Worm (Caenorhabditis elegans) whole organism, L1 larva: ENCODE results near the gene C17B7.15.
"Not testable (repeated sequence)": the region's sequence is repeated elsewhere in the genome, so short reads cannot be mapped to it uniquely, and the experiment has no call there.

Source experiments
- C04F5.9 ChIP-seq: sonication (generic microtip); optimal IDR thresholded peaks from 2 replicates; lab custom pipeline; 2016; ENCODE audit warnings: missing genetic modification characterization, missing compliant biosample characterization
- C16A3.4 ChIP-seq: fragments of 150-350 bp; optimal IDR thresholded peaks from 2 replicates; lab custom pipeline; 2014; ENCODE audit warnings: missing biosample characterization, missing genetic modification characterization
- C34B4.2 ChIP-seq: sonication (generic microtip); optimal IDR thresholded peaks from 2 replicates; lab custom pipeline; 2017; ENCODE audit warnings: mild to moderate bottlenecking, missing genetic modification characterization, missing compliant biosample characterization
- F16B12.6 ChIP-seq: fragments of 150-350 bp; optimal IDR thresholded peaks from 2 replicates; lab custom pipeline; 2014; ENCODE audit warnings: missing biosample characterization, missing genetic modification characterization
- aha-1 ChIP-seq: fragments of 150-350 bp; optimal IDR thresholded peaks from 2 replicates; lab custom pipeline; 2014; ENCODE audit warnings: missing biosample characterization, missing genetic modification characterization
- ama-1 ChIP-seq: fragments of 150-350 bp; optimal IDR thresholded peaks from 2 replicates; lab custom pipeline; 2014
- blmp-1 ChIP-seq: fragments of 150-350 bp; optimal IDR thresholded peaks from 2 replicates; lab custom pipeline; 2014; ENCODE audit warnings: missing biosample characterization, missing genetic modification characterization
- ceh-88 ChIP-seq: fragments of 200-800 bp; sonication (Bioruptor generic); IDR thresholded peaks from 2 replicates; pipeline ENCODE4 v1.3.6; 2022; ENCODE audit warnings: missing genetic modification characterization, missing compliant biosample characterization
- ces-1 ChIP-seq: fragments of 150-350 bp; optimal IDR thresholded peaks from 2 replicates; lab custom pipeline; 2014; ENCODE audit warnings: missing biosample characterization, missing genetic modification reagents, missing genetic modification characterization
- dpl-1 ChIP-seq, 3 experiments: fragments of 150-350 bp in 2 of 3; sonication (generic microtip) in 1 of 3; optimal IDR thresholded peaks; 2 replicates each; lab custom pipeline; 2014 to 2017; ENCODE audit warnings: missing biosample characterization in 3 of 3, missing genetic modification characterization in 3 of 3, missing genetic modification reagents in 3 of 3
- dsc-1 ChIP-seq: sonication (generic microtip); optimal IDR thresholded peaks from 2 replicates; lab custom pipeline; 2016; ENCODE audit warnings: mild to moderate bottlenecking, missing genetic modification characterization, missing compliant biosample characterization
- efl-1 ChIP-seq, 4 experiments: fragments of 150-350 bp; optimal IDR thresholded peaks in 3 of 4; peaks in 1 of 4; 1 replicate in 1 of 4; 2 replicates in 3 of 4; lab custom pipeline; 2014; ENCODE audit warnings: missing biosample characterization in 2 of 4, missing genetic modification characterization in 2 of 4, missing genetic modification reagents in 2 of 4
- egl-13 ChIP-seq: sonication (generic microtip); optimal IDR thresholded peaks from 2 replicates; lab custom pipeline; 2016; ENCODE audit warnings: missing genotype, missing genetic modification reagents, missing genetic modification characterization, missing compliant biosample characterization
- egl-27 ChIP-seq, 2 experiments: fragments of 150-350 bp in 1 of 2; sonication (generic microtip); optimal IDR thresholded peaks; 3 replicates each; lab custom pipeline; 2017 to 2018; ENCODE audit warnings: missing biosample characterization in 2 of 2, missing genetic modification characterization in 2 of 2, missing genetic modification reagents in 2 of 2
- elt-3 ChIP-seq, 6 experiments: fragments of 150-350 bp in 1 of 6; sonication (generic microtip); optimal IDR thresholded peaks; 2 replicates each; lab custom pipeline; 2017 to 2018; ENCODE audit warnings: missing biosample characterization in 6 of 6, missing genetic modification characterization in 6 of 6, inconsistent platforms in 1 of 6
- ets-5 ChIP-seq: fragments of 200-800 bp; sonication (Bioruptor generic); IDR thresholded peaks from 2 replicates; pipeline ENCODE4 v1.3.6; 2022; ENCODE audit warnings: missing genetic modification characterization, missing compliant biosample characterization
- fkh-10 ChIP-seq: sonication (generic microtip); optimal IDR thresholded peaks from 2 replicates; lab custom pipeline; 2017; ENCODE audit warnings: missing biosample characterization, missing genetic modification reagents, missing genetic modification characterization
- fos-1 ChIP-seq: fragments of 150-350 bp; optimal IDR thresholded peaks from 2 replicates; lab custom pipeline; 2014; ENCODE audit warnings: missing biosample characterization, missing genetic modification characterization
- grh-1 ChIP-seq: fragments of 200-800 bp; sonication (Bioruptor generic); IDR thresholded peaks from 2 replicates; pipeline ENCODE4 v1.3.6; 2022; ENCODE audit warnings: missing genetic modification reagents, missing genetic modification characterization, missing compliant biosample characterization
- lin-13 ChIP-seq: fragments of 150-350 bp; optimal IDR thresholded peaks from 2 replicates; lab custom pipeline; 2014; ENCODE audit warnings: missing biosample characterization, missing genetic modification reagents, missing genetic modification characterization
- lin-35 ChIP-seq, 2 experiments: fragments of 150-350 bp; optimal IDR thresholded peaks; 2 replicates each; lab custom pipeline; 2014; ENCODE audit warnings: missing biosample characterization in 2 of 2, missing genetic modification characterization in 2 of 2, missing genetic modification reagents in 2 of 2
- mdl-1 ChIP-seq, 2 experiments: fragments of 150-350 bp; optimal IDR thresholded peaks; 2 replicates each; lab custom pipeline; 2014 to 2017; ENCODE audit warnings: missing biosample characterization in 2 of 2, missing genetic modification characterization in 2 of 2, inconsistent platforms in 1 of 2
- nhr-12 ChIP-seq: sonication (generic microtip); optimal IDR thresholded peaks from 2 replicates; lab custom pipeline; 2017; ENCODE audit warnings: missing biosample characterization, missing genetic modification characterization
- nhr-19 ChIP-seq: fragments of 200-800 bp; sonication (Bioruptor generic); conservative IDR thresholded peaks from 2 replicates; pipeline ENCODE4 v1.3.6; 2022; ENCODE audit warnings: missing genetic modification characterization, missing compliant biosample characterization
- nhr-20 ChIP-seq: sonication (generic microtip); optimal IDR thresholded peaks from 2 replicates; lab custom pipeline; 2016; ENCODE audit warnings: mild to moderate bottlenecking, missing genetic modification characterization, missing compliant biosample characterization
- nhr-237 ChIP-seq: fragments of 150-350 bp; optimal IDR thresholded peaks from 2 replicates; lab custom pipeline; 2014; ENCODE audit warnings: missing biosample characterization, missing genetic modification characterization
- nhr-47 ChIP-seq: sonication (generic microtip); optimal IDR thresholded peaks from 2 replicates; lab custom pipeline; 2016; ENCODE audit warnings: mild to moderate bottlenecking, missing genetic modification characterization, moderate library complexity, missing compliant biosample characterization
- nhr-76 ChIP-seq: sonication (generic microtip); optimal IDR thresholded peaks from 2 replicates; lab custom pipeline; 2017; ENCODE audit warnings: missing biosample characterization, missing genetic modification characterization
- nhr-84 ChIP-seq: sonication (generic microtip); optimal IDR thresholded peaks from 2 replicates; lab custom pipeline; 2017; ENCODE audit warnings: missing biosample characterization, missing genetic modification characterization
- nhr-90 ChIP-seq: sonication (generic microtip); optimal IDR thresholded peaks from 2 replicates; lab custom pipeline; 2016; ENCODE audit warnings: mild to moderate bottlenecking, missing genetic modification characterization, missing compliant biosample characterization; ENCODE audit not compliant: poor library complexity
- pqm-1 ChIP-seq: sonication (generic microtip); optimal IDR thresholded peaks from 3 replicates; lab custom pipeline; 2017; ENCODE audit warnings: missing biosample characterization, missing genetic modification characterization
- rnt-1 ChIP-seq: sonication (generic microtip); optimal IDR thresholded peaks from 2 replicates; lab custom pipeline; 2016; ENCODE audit warnings: mild to moderate bottlenecking, missing genetic modification characterization, moderate library complexity, missing compliant biosample characterization
- snpc-4 ChIP-seq: fragments of 150-350 bp; optimal IDR thresholded peaks from 2 replicates; lab custom pipeline; 2014; ENCODE audit warnings: missing biosample characterization, missing genetic modification characterization
- snu-23 ChIP-seq: sonication (generic microtip); optimal IDR thresholded peaks from 2 replicates; lab custom pipeline; 2016; ENCODE audit warnings: missing genetic modification characterization, missing compliant biosample characterization
- sup-37 ChIP-seq: fragments of 200-800 bp; sonication (Bioruptor generic); optimal IDR thresholded peaks from 2 replicates; lab custom pipeline; 2018; ENCODE audit warnings: mild to moderate bottlenecking, missing genetic modification characterization, missing compliant biosample characterization
- tlp-1 ChIP-seq: fragments of 150-350 bp; optimal IDR thresholded peaks from 2 replicates; lab custom pipeline; 2014; ENCODE audit warnings: missing biosample characterization, missing genetic modification characterization
- unc-62 ChIP-seq: fragments of 150-350 bp; optimal IDR thresholded peaks from 2 replicates; lab custom pipeline; 2014; ENCODE audit warnings: missing biosample characterization, missing genetic modification reagents, missing genetic modification characterization
- unc-86 ChIP-seq: sonication (generic microtip); optimal IDR thresholded peaks from 2 replicates; lab custom pipeline; 2016; ENCODE audit warnings: missing genetic modification characterization, missing compliant biosample characterization
- unc-98 ChIP-seq: fragments of 200-800 bp; sonication (Bioruptor generic); IDR thresholded peaks from 2 replicates; pipeline ENCODE4 v1.3.6; 2022; ENCODE audit warnings: missing genetic modification characterization, missing compliant biosample characterization
- vab-15 ChIP-seq: sonication (generic microtip); optimal IDR thresholded peaks from 2 replicates; lab custom pipeline; 2017; ENCODE audit warnings: missing genotype, mild to moderate bottlenecking, missing genetic modification characterization, missing compliant biosample characterization
- xbp-1 ChIP-seq: sonication (generic microtip); optimal IDR thresholded peaks from 2 replicates; lab custom pipeline; 2016; ENCODE audit warnings: missing genetic modification characterization, missing compliant biosample characterization

C17B7.15 gene

DNA sequence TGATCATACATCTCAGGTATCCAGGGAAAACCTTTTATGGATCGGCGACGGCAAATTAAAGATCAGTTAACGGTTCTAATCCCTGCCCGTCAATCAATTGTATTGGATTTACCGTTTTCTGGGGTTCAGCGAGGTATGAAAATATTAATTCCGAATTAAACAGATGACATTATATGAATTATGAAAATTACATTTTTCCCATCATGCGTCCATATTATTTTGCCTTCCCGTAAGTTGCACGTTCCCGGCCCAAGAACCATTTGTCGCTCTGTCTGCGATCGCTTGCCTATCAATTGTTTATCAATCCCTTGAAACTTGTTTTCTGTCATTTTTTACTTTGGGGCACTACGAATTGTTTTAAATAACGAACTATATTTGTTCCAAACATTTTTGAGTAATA lies 11.7 kb downstream of the C17B7.15 start:
- TF ChIP-seq efl-1 (optimal IDR thresholded peaks at IDR 0.05; lab: Kevin White, UChicago) (no peak), efl-1 (GFP tag; optimal IDR thresholded peaks at IDR 0.05 in 1 of 2; lab: Kevin White, UChicago) (no peak), fos-1 (tag; lab: Kevin White, UChicago) (no peak)

- TF ChIP-seq nhr-20 (tag; lab: Kevin White, UChicago) (peak; percentile 16), elt-3 (tag; optimal IDR thresholded peaks at IDR 0.05; lab: Kevin White, UChicago) (peak in 1 of 6 experiments; percentile 38), efl-1 (optimal IDR thresholded peaks at IDR 0.05; lab: Kevin White, UChicago) (no peak), efl-1 (GFP tag; optimal IDR thresholded peaks at IDR 0.05 in 1 of 2; lab: Kevin White, UChicago) (peak in 1 of 2 experiments; percentile 47), aha-1 (tag; lab: Kevin White, UChicago) (no peak), nhr-90 (tag; lab: Kevin White, UChicago) (no peak)
Observed at ce11 chrV:3362475-3362874, 12.5 kb downstream of the C17B7.15 start, which contains the start of gene C04E12.4. Gene C04E12.4 (plus strand): TSS chrV:3362775.

DNA sequence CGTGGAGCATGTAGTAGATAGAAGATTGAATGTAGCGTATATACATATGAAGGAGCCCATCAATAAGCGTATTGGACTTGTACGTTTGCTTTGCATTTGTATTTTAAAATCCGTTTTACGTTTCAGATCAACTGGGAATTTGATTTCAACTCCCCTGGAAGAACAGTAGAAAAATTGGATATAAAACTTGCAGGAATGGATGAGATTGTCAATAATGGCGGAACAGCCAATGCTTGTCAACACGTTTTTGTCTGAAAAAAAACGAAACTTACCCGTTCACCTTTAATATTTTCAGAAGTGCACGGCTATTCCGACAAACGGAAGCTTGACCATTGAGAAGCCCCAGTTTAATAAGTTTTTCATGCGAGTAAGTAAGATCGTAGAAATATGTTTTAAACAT lies 17.8 kb downstream of the C17B7.15 start, which contains the start of gene C04E12.2:
Gene C04E12.2 (plus strand): TSS at position 301 of the 400 bp plus-strand sequence.
- not testable (repeated sequence) for TF ChIP-seq sup-37; dsc-1 (tag; lab: Kevin White, UChicago); lin-13 (GFP tag; lab: Kevin White, UChicago)

- TF ChIP-seq grh-1 (GFP tag; lab: Robert Waterston, UW): no peak
- no peak for TF ChIP-seq nhr-47 (tag; lab: Kevin White, UChicago)
- TF ChIP-seq blmp-1: no peak
- TF ChIP-seq elt-3 (tag; optimal IDR thresholded peaks at IDR 0.05; lab: Kevin White, UChicago): no peak
- TF ChIP-seq nhr-76: no peak
Observed at ce11 chrV:3372673-3373072, 22.7 kb downstream of the C17B7.15 start, which contains the start of gene srx-121. Gene srx-121 (minus strand): TSS chrV:3372773.

ce11 chrV:3376973-3377372 lies 27.0 kb downstream of the C17B7.15 start, which contains the start of gene srbc-2:
Gene srbc-2 (minus strand): TSS chrV:3377073.
- no peak for TF ChIP-seq ces-1 (GFP tag; lab: Kevin White, UChicago)
- TF ChIP-seq pqm-1 (tag; lab: Kevin White, UChicago): no peak
- TF ChIP-seq ets-5 (GFP tag; lab: Robert Waterston, UW): no peak
- no peak for TF ChIP-seq vab-15 (tag; lab: Kevin White, UChicago)
- TF ChIP-seq F16B12.6 (tag; lab: Kevin White, UChicago): no peak
- no peak for TF ChIP-seq mdl-1 (tag; optimal IDR thresholded peaks at IDR 0.05; lab: Kevin White, UChicago)
- TF ChIP-seq ceh-88 (GFP tag; lab: Robert Waterston, UW): no peak
- no peak for TF ChIP-seq egl-27 (tag; optimal IDR thresholded peaks at IDR 0.05; lab: Kevin White, UChicago)
- TF ChIP-seq ama-1 (lab: Kevin White, UChicago): no peak
- TF ChIP-seq snpc-4 (tag; lab: Kevin White, UChicago): no peak
- TF ChIP-seq unc-86 (tag; lab: Kevin White, UChicago): no peak
- TF ChIP-seq nhr-12 (tag; lab: Kevin White, UChicago): no peak
- TF ChIP-seq C16A3.4: no peak
- no peak for TF ChIP-seq xbp-1 (tag; lab: Kevin White, UChicago)
- TF ChIP-seq fos-1 (tag; lab: Kevin White, UChicago): no peak
- no peak for TF ChIP-seq fkh-10 (GFP tag; lab: Kevin White, UChicago)
- TF ChIP-seq nhr-19 (GFP tag; lab: Robert Waterston, UW): no peak
- no peak for TF ChIP-seq nhr-237
- TF ChIP-seq, all 84 proteins: peak for 0

DNA sequence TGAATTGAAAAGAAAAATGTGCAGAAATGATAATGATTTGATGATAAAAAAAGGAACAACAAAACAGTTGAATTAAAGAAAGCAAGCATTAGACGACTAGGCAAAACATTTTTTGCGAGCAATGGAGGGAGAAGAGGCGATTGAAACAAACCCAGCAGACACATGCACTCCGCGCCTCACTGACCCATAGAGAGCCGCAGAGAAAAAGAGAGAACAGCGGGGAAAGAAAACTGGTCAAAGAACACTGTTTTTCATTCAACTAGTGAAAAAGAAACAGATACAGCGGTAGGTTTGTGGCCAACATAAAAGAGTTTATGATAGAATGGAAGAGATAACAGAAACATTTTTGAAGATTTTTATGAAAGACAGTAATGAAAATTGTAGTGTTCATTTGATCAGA lies 38.3 kb downstream of the C17B7.15 start:
- TF ChIP-seq vab-15 (tag; lab: Kevin White, UChicago) (no peak), tlp-1 (tag; lab: Kevin White, UChicago) (no peak), egl-13 (tag; lab: Kevin White, UChicago) (no peak), lin-35 (GFP tag; optimal IDR thresholded peaks at IDR 0.05; lab: Kevin White, UChicago) (peak in 1 of 2 experiments; percentile 14), rnt-1 (tag; lab: Kevin White, UChicago) (peak; percentile 58), C04F5.9 (tag; lab: Kevin White, UChicago) (no peak), nhr-84 (no peak), pqm-1 (tag; lab: Kevin White, UChicago) (no peak), nhr-19 (GFP tag; lab: Robert Waterston, UW) (peak; percentile 53), C16A3.4 (no peak), nhr-20 (tag; lab: Kevin White, UChicago) (peak; percentile 60), dpl-1 (GFP tag; optimal IDR thresholded peaks at IDR 0.05; lab: Kevin White, UChicago) (peak in 2 of 3 experiments; percentile 15 to 17), unc-98 (no peak), nhr-47 (tag; lab: Kevin White, UChicago) (peak; percentile 21), blmp-1 (peak; percentile 26), efl-1 (optimal IDR thresholded peaks at IDR 0.05; lab: Kevin White, UChicago) (peak; percentile 15 to 17), efl-1 (GFP tag; optimal IDR thresholded peaks at IDR 0.05 in 1 of 2; lab: Kevin White, UChicago) (no peak), snu-23 (GFP tag; lab: Kevin White, UChicago) (peak; percentile 42), C34B4.2 (tag; lab: Kevin White, UChicago) (no peak), unc-86 (tag; lab: Kevin White, UChicago) (no peak), unc-62 (no peak)
